Worm (Caenorhabditis elegans) whole organism, late embryonic: ENCODE results near the gene cdh-5.

Experiments used
- C38D4.7 ChIP-seq: fragments of 200-800 bp; sonication (Bioruptor generic); optimal IDR thresholded peaks from 2 replicates; lab custom pipeline; 2018; ENCODE audit warnings: mild to moderate bottlenecking, missing genetic modification characterization, moderate library complexity, missing compliant biosample characterization
- K09A11.1 ChIP-seq: sonication (generic microtip); optimal IDR thresholded peaks from 2 replicates; lab custom pipeline; 2017; ENCODE audit warnings: antibody characterized with exemption, mild to moderate bottlenecking, missing genetic modification characterization, missing compliant biosample characterization; ENCODE audit not compliant: insufficient read depth
- ama-1 ChIP-seq: fragments of 150-350 bp; optimal IDR thresholded peaks from 2 replicates; lab custom pipeline; 2014
- ceh-14 ChIP-seq: sonication (generic microtip); optimal IDR thresholded peaks from 2 replicates; lab custom pipeline; 2016; ENCODE audit warnings: missing genotype, missing genetic modification characterization, missing compliant biosample characterization
- ceh-18 ChIP-seq: sonication (generic microtip); optimal IDR thresholded peaks from 2 replicates; lab custom pipeline; 2016; ENCODE audit warnings: missing genetic modification characterization, missing compliant biosample characterization
- ceh-22 ChIP-seq: sonication (generic microtip); optimal IDR thresholded peaks from 2 replicates; lab custom pipeline; 2017; ENCODE audit warnings: missing biosample characterization, missing genetic modification characterization
- ceh-34 ChIP-seq: sonication (generic microtip); optimal IDR thresholded peaks from 2 replicates; lab custom pipeline; 2016; ENCODE audit warnings: mild to moderate bottlenecking, missing genetic modification characterization, missing compliant biosample characterization
- ceh-48 ChIP-seq: sonication (generic microtip); optimal IDR thresholded peaks from 2 replicates; lab custom pipeline; 2016; ENCODE audit warnings: missing genetic modification characterization, inconsistent platforms, missing compliant biosample characterization
- che-1 ChIP-seq: sonication (generic microtip); optimal IDR thresholded peaks from 2 replicates; lab custom pipeline; 2016; ENCODE audit warnings: mild to moderate bottlenecking, missing genetic modification characterization, missing compliant biosample characterization
- dve-1 ChIP-seq: sonication (generic microtip); optimal IDR thresholded peaks from 2 replicates; lab custom pipeline; 2017; ENCODE audit warnings: antibody characterized with exemption, mild to moderate bottlenecking, missing genetic modification characterization, missing compliant biosample characterization
- elt-2 ChIP-seq: sonication (generic microtip); optimal IDR thresholded peaks from 2 replicates; lab custom pipeline; 2016; ENCODE audit warnings: missing genetic modification reagents, missing genetic modification characterization, missing compliant biosample characterization
- ets-4 ChIP-seq: sonication (generic microtip); optimal IDR thresholded peaks from 2 replicates; lab custom pipeline; 2016; ENCODE audit warnings: missing genetic modification characterization, missing compliant biosample characterization
- eyg-1 ChIP-seq: sonication (generic microtip); optimal IDR thresholded peaks from 2 replicates; lab custom pipeline; 2016; ENCODE audit warnings: missing genotype, missing genetic modification characterization, missing compliant biosample characterization
- gmeb-2 ChIP-seq: sonication (generic microtip); optimal IDR thresholded peaks from 2 replicates; lab custom pipeline; 2016; ENCODE audit warnings: missing genetic modification characterization, inconsistent platforms, missing compliant biosample characterization
- hlh-13 ChIP-seq: fragments of 200-800 bp; sonication (Bioruptor generic); optimal IDR thresholded peaks from 2 replicates; lab custom pipeline; 2018; ENCODE audit warnings: mild to moderate bottlenecking, missing genetic modification characterization, missing compliant biosample characterization
- hlh-30 ChIP-seq: sonication (generic microtip); optimal IDR thresholded peaks from 2 replicates; lab custom pipeline; 2017; ENCODE audit warnings: antibody characterized with exemption, missing genetic modification characterization, missing compliant biosample characterization; ENCODE audit not compliant: insufficient read depth
- lin-11 ChIP-seq: fragments of 200-800 bp; sonication (Bioruptor generic); optimal IDR thresholded peaks from 2 replicates; lab custom pipeline; 2018; ENCODE audit warnings: mild to moderate bottlenecking, missing genetic modification characterization, missing compliant biosample characterization
- madf-2 ChIP-seq: sonication (generic microtip); optimal IDR thresholded peaks from 2 replicates; lab custom pipeline; 2017; ENCODE audit warnings: missing genetic modification characterization, missing compliant biosample characterization
- nfya-1 ChIP-seq: sonication (generic microtip); optimal IDR thresholded peaks from 2 replicates; lab custom pipeline; 2017; ENCODE audit warnings: missing genetic modification characterization, mild to moderate bottlenecking, missing compliant biosample characterization, antibody characterized with exemption, moderate library complexity
- nhr-11 ChIP-seq: fragments of 150-350 bp; optimal IDR thresholded peaks from 2 replicates; lab custom pipeline; 2014; ENCODE audit warnings: missing biosample characterization, missing genetic modification characterization
- nhr-232 ChIP-seq: sonication (generic microtip); optimal IDR thresholded peaks from 2 replicates; lab custom pipeline; 2016; ENCODE audit warnings: missing genetic modification characterization, missing compliant biosample characterization
- odd-2 ChIP-seq: sonication (generic microtip); optimal IDR thresholded peaks from 2 replicates; lab custom pipeline; 2017; ENCODE audit warnings: antibody characterized with exemption, mild to moderate bottlenecking, missing genetic modification characterization, missing compliant biosample characterization
- pax-1 ChIP-seq: fragments of 150-350 bp; optimal IDR thresholded peaks from 2 replicates; lab custom pipeline; 2014; ENCODE audit warnings: missing biosample characterization, missing genetic modification characterization
- pros-1 ChIP-seq: fragments of 150-350 bp; optimal IDR thresholded peaks from 2 replicates; lab custom pipeline; 2014; ENCODE audit warnings: missing biosample characterization, missing genetic modification reagents, missing genetic modification characterization
- rnt-1 ChIP-seq: sonication (generic microtip); optimal IDR thresholded peaks from 2 replicates; lab custom pipeline; 2016; ENCODE audit warnings: missing genetic modification characterization, missing compliant biosample characterization
- sdc-2 ChIP-seq: sonication (generic microtip); optimal IDR thresholded peaks from 2 replicates; lab custom pipeline; 2016; ENCODE audit warnings: missing genotype, missing genetic modification characterization, missing compliant biosample characterization
- syd-9 ChIP-seq: sonication (generic microtip); optimal IDR thresholded peaks from 2 replicates; lab custom pipeline; 2016; ENCODE audit warnings: mild to moderate bottlenecking, missing genetic modification characterization, moderate library complexity, missing compliant biosample characterization
- tbx-2 ChIP-seq: sonication (generic microtip); optimal IDR thresholded peaks from 2 replicates; lab custom pipeline; 2016; ENCODE audit warnings: missing genetic modification characterization, missing compliant biosample characterization
- ttx-3 ChIP-seq: sonication (generic microtip); optimal IDR thresholded peaks from 2 replicates; lab custom pipeline; 2016; ENCODE audit warnings: missing genetic modification reagents, missing genetic modification characterization, missing compliant biosample characterization
- unc-42 ChIP-seq: sonication (generic microtip); optimal IDR thresholded peaks from 2 replicates; lab custom pipeline; 2016; ENCODE audit warnings: missing genotype, missing genetic modification characterization, missing compliant biosample characterization
- unc-55 ChIP-seq: sonication (generic microtip); optimal IDR thresholded peaks from 2 replicates; lab custom pipeline; 2017; ENCODE audit warnings: missing biosample characterization, missing genetic modification reagents, missing genetic modification characterization
- unc-86 ChIP-seq: sonication (generic microtip); optimal IDR thresholded peaks from 2 replicates; lab custom pipeline; 2016; ENCODE audit warnings: missing genetic modification characterization, missing compliant biosample characterization
- zip-5 ChIP-seq: sonication (generic microtip); optimal IDR thresholded peaks from 2 replicates; lab custom pipeline; 2016; ENCODE audit warnings: missing genetic modification characterization, missing compliant biosample characterization
- ztf-16 ChIP-seq: sonication (generic microtip); optimal IDR thresholded peaks from 2 replicates; lab custom pipeline; 2017; ENCODE audit warnings: missing genetic modification characterization, missing compliant biosample characterization

cdh-5 gene

ce11 chrIV:8686966-8687365 is 18.2 kb downstream of the cdh-5 start:
- TF ChIP-seq zip-5 (tag; lab: Kevin White, UChicago): no peak
- TF ChIP-seq ama-1 (lab: Kevin White, UChicago): no peak
- no peak for TF ChIP-seq odd-2 (tag; lab: Kevin White, UChicago)
- no peak for TF ChIP-seq K09A11.1 (tag; lab: Kevin White, UChicago)

ce11 chrIV:8687605-8688191 is 19.0 kb downstream of the cdh-5 start, which contains the start of gene snrp-3:
Gene snrp-3, minus strand, starts transcription at chrIV:8687810.
- TF ChIP-seq unc-55 (GFP tag; lab: Kevin White, UChicago) (peak; percentile 42), ttx-3 (tag; lab: Kevin White, UChicago) (no peak), tbx-2 (tag; lab: Kevin White, UChicago) (peak; percentile 8), ceh-14 (tag; lab: Kevin White, UChicago) (peak; percentile 12), C38D4.7 (GFP tag; lab: Kevin White, UChicago) (no peak), ceh-34 (peak; percentile 9), gmeb-2 (tag; lab: Kevin White, UChicago) (no peak), ets-4 (tag; lab: Kevin White, UChicago) (no peak), ama-1 (lab: Kevin White, UChicago) (peak; percentile 8), ceh-18 (tag; lab: Kevin White, UChicago) (peak; percentile 60), elt-2 (tag; lab: Kevin White, UChicago) (peak; percentile 12), hlh-30 (peak; percentile 80), dve-1 (tag; lab: Kevin White, UChicago) (peak; percentile 19), unc-42 (tag; lab: Kevin White, UChicago) (peak; percentile 56), nfya-1 (tag; lab: Kevin White, UChicago) (peak; percentile 63)

ce11 chrIV:8691486-8691885 is 22.8 kb downstream of the cdh-5 start, which contains the start of the genes hst-1 and ints-6:
Gene hst-1, minus strand, starts transcription at chrIV:8691513.
Gene ints-6, plus strand, starts transcription at chrIV:8691745.
- no peak for TF ChIP-seq pros-1
- no peak for TF ChIP-seq ztf-16 (tag; lab: Kevin White, UChicago)
- no peak for TF ChIP-seq syd-9 (tag; lab: Kevin White, UChicago)

DNA sequence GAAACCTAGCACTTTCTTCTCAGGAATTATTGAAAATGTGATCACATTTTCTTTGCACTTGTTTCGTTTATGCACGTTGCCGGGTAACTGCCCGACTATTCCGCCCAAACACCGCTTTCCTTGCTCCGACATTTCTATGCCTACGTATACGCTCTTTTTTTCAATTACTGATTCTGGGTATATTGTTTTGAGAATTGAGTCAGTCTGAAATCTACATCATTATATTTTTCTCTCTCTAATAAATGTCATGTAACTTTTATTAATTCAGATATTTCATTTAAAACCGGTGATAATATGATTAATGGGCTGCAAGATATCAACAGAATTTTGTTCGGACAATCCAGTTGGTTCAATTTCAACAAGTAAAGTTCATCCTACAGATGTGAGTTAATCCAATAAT is 28.7 kb downstream of the cdh-5 start, which contains the start of gene ttll-11:
Gene ttll-11, plus strand, starts transcription at position 301 of the 400 bp plus-strand sequence.
- TF ChIP-seq sdc-2 (tag; lab: Kevin White, UChicago) (no peak), rnt-1 (tag; lab: Kevin White, UChicago) (no peak), unc-86 (tag; lab: Kevin White, UChicago) (no peak), hlh-13 (GFP tag; lab: Kevin White, UChicago) (no peak), lin-11 (tag; lab: Kevin White, UChicago) (no peak), eyg-1 (tag; lab: Kevin White, UChicago) (no peak), che-1 (tag; lab: Kevin White, UChicago) (no peak), madf-2 (tag; lab: Kevin White, UChicago) (no peak), zip-5 (tag; lab: Kevin White, UChicago) (no peak), ama-1 (lab: Kevin White, UChicago) (no peak), ceh-48 (tag; lab: Kevin White, UChicago) (no peak), odd-2 (tag; lab: Kevin White, UChicago) (no peak), nhr-11 (tag; lab: Kevin White, UChicago) (no peak), pax-1 (tag; lab: Kevin White, UChicago) (no peak), ceh-22 (no peak), nhr-232 (tag; lab: Kevin White, UChicago) (no peak), nfya-1 (tag; lab: Kevin White, UChicago) (no peak)
